Fruit fly (Drosophila melanogaster) Kc167 (cell line): ENCODE results near the gene rols.

Source experiments
- Myc ChIP-seq: fragments of >200 bp; optimal IDR thresholded peaks from 2 replicates; lab custom pipeline; 2017; ENCODE audit warnings: missing external identifiers
- Sin3A ChIP-seq: fragments of >200 bp; optimal IDR thresholded peaks from 2 replicates; lab custom pipeline; 2018; ENCODE audit warnings: missing external identifiers
- h ChIP-seq: fragments of >200 bp; optimal IDR thresholded peaks from 3 replicates; lab custom pipeline; 2018; ENCODE audit warnings: missing external identifiers
- insv ChIP-seq: fragments of >200 bp; optimal IDR thresholded peaks from 3 replicates; lab custom pipeline; 2018; ENCODE audit warnings: missing external identifiers
- psq ChIP-seq: fragments of >200 bp; optimal IDR thresholded peaks from 2 replicates; lab custom pipeline; 2017; ENCODE audit warnings: missing external identifiers
- ttk ChIP-seq: sonication (Bioruptor generic); optimal IDR thresholded peaks from 2 replicates; lab custom pipeline; 2017; ENCODE audit warnings: missing external identifiers

rols gene

dm6 chr3L:12096799-12097662 lies 32.4 kb upstream of the rols start:
- TF ChIP-seq Sin3A (lab: Kevin White, UChicago), result no peak
- no peak for TF ChIP-seq psq (lab: Kevin White, UChicago)
- no peak for TF ChIP-seq h (lab: Kevin White, UChicago)
- no peak for TF ChIP-seq insv
- TF ChIP-seq ttk, result no peak
- TF ChIP-seq Myc, result no peak

- TF ChIP-seq ttk (no peak), Sin3A (lab: Kevin White, UChicago) (no peak), insv (no peak), h (lab: Kevin White, UChicago) (no peak), Myc (no peak), psq (lab: Kevin White, UChicago) (no peak)
These were observed 31.3 kb upstream of the rols start for dm6 chr3L:12095960-12096359.

- no peak for TF ChIP-seq insv
- TF ChIP-seq psq (lab: Kevin White, UChicago), result no peak
- no peak for TF ChIP-seq ttk
- no peak for TF ChIP-seq Sin3A (lab: Kevin White, UChicago)
These were observed 28.3 kb upstream of the rols start for dm6 chr3L:12092860-12093359.

dm6 chr3L:12090898-12091685 lies 26.4 kb upstream of the rols start:
- no peak for TF ChIP-seq Myc
- TF ChIP-seq psq (lab: Kevin White, UChicago), result no peak
- no peak for TF ChIP-seq h (lab: Kevin White, UChicago)
- no peak for TF ChIP-seq Sin3A (lab: Kevin White, UChicago)
- no peak for TF ChIP-seq insv

dm6 chr3L:12090184-12090897 lies 25.7 kb upstream of the rols start:
- no peak for TF ChIP-seq ttk
- no peak for TF ChIP-seq Sin3A (lab: Kevin White, UChicago)
- TF ChIP-seq insv, result no peak
- TF ChIP-seq h (lab: Kevin White, UChicago), result no peak
- no peak for TF ChIP-seq Myc
- no peak for TF ChIP-seq psq (lab: Kevin White, UChicago)

dm6 chr3L:12088326-12088725 lies 23.7 kb upstream of the rols start, which contains the start of gene CG17154:
Gene CG17154, plus strand, starts transcription at chr3L:12088626.
- no peak for TF ChIP-seq ttk
- no peak for TF ChIP-seq insv
- no peak for TF ChIP-seq psq (lab: Kevin White, UChicago)
- no peak for TF ChIP-seq h (lab: Kevin White, UChicago)
- TF ChIP-seq Myc, result no peak
- no peak for TF ChIP-seq Sin3A (lab: Kevin White, UChicago)

dm6 chr3L:12085691-12086078 lies 21.0 kb upstream of the rols start:
- no peak for TF ChIP-seq insv
- TF ChIP-seq ttk, result no peak
- TF ChIP-seq Sin3A (lab: Kevin White, UChicago), result no peak
- no peak for TF ChIP-seq psq (lab: Kevin White, UChicago)
- no peak for TF ChIP-seq Myc
- TF ChIP-seq h (lab: Kevin White, UChicago), result no peak

- TF ChIP-seq Myc (no peak), insv (no peak), psq (lab: Kevin White, UChicago) (no peak), ttk (no peak)
These were observed 20.5 kb upstream of the rols start for dm6 chr3L:12084969-12085690.

- TF ChIP-seq h (lab: Kevin White, UChicago), result no peak
- no peak for TF ChIP-seq Sin3A (lab: Kevin White, UChicago)
These were observed 19.2 kb upstream of the rols start for dm6 chr3L:12083861-12084260.

dm6 chr3L:12083092-12083680 lies 18.5 kb upstream of the rols start:
- no peak for TF ChIP-seq psq (lab: Kevin White, UChicago)
- no peak for TF ChIP-seq Sin3A (lab: Kevin White, UChicago)
- no peak for TF ChIP-seq ttk
- no peak for TF ChIP-seq Myc
- TF ChIP-seq h (lab: Kevin White, UChicago), result no peak
- no peak for TF ChIP-seq insv

dm6 chr3L:12082521-12082841 lies 17.8 kb upstream of the rols start:
- no peak for TF ChIP-seq Myc
